Worm (Caenorhabditis elegans): ENCODE data around the gene srh-234.

srh-234 gene

DNA sequence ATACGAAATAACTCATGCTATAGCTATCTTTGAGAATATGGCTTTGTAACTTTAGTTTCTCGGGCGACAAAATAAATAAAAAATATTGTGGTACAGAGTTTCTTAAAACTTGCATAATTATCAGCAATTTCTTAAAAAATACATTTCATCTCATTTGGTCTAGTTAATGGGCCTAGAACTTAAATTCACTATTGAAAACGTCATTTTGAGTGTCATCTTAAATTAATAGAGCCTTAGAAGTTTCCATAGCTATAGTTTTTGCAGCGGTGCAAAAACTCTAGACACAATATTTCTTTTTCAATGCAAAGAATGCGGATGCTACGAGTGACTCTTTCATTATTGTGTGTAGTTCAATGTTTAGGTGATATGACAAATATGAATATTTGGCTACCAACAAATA, 39.6 kb downstream of the srh-234 start, which contains the start of gene clec-215:
TSS of gene clec-215 (plus strand) at position 301 of the 400 bp plus-strand sequence.
- TF ChIP-seq dao-5 (tag; optimal IDR thresholded peaks at IDR 0.05): no peak
- TF ChIP-seq W03F9.2 (tag; optimal IDR thresholded peaks at IDR 0.05): no peak

ce11 chrV:7609698-7610420, 41.8 kb downstream of the srh-234 start, which contains the start of the genes folt-3 and clec-214:
Gene folt-3, minus strand, starts transcription at chrV:7609748.
Gene clec-214, plus strand, starts transcription at chrV:7610370.
- TF ChIP-seq W03F9.2 (tag; optimal IDR thresholded peaks at IDR 0.05): no peak
- TF ChIP-seq dao-5 (tag; optimal IDR thresholded peaks at IDR 0.05): no peak

DNA sequence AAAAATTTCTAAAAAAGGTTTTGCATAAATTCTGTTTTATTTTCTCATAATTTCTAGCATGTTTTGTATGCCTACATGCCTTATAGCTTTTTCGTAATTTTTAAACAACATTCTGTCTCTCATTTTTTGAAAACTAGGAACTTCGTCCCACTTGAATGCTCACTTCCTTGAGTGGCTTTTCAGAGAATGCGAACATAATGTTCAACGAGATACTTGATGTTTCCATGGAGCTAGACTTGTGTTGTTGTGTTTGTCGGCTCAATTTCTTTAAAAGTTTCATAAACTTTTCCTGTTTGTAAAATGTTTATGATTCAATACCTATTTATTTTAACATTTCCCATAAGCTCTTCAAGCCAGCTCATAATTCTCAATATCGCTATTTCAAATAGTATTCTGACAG, 46.8 kb downstream of the srh-234 start, which contains the start of gene clec-213:
TSS of gene clec-213 (plus strand) at position 301 of the 400 bp plus-strand sequence.
- TF ChIP-seq W03F9.2 (tag; optimal IDR thresholded peaks at IDR 0.05): no peak
- no peak for TF ChIP-seq him-1 (tag; optimal IDR thresholded peaks at IDR 0.05)
- TF ChIP-seq dao-5 (tag; optimal IDR thresholded peaks at IDR 0.05): no peak

DNA sequence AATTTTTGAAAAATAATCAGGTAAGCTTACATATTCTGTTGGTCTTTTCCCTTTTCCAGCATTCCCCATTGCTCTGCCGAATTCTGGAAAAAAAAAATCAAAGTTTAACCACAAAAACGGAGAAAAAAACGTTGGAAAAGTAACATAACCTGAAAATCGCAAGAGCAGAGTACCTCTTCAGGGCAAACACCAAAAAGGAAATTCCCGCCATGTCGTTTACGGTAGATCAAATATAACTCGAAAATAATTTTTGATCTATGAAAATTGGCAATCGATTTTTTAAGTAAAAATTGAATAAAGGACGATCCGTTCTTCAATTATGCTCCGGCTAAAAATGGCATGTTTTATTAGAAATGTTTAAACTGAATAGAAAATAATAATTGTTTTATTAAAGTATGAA, 48.3 kb downstream of the srh-234 start, which contains the start of gene C50E3.11:
TSS of gene C50E3.11 (minus strand) at position 83 of the 400 bp plus-strand sequence.
- TF ChIP-seq W03F9.2 (tag; optimal IDR thresholded peaks at IDR 0.05): no peak
- TF ChIP-seq dao-5 (tag; optimal IDR thresholded peaks at IDR 0.05): no peak
- TF ChIP-seq him-1 (tag; optimal IDR thresholded peaks at IDR 0.05): no peak

DNA sequence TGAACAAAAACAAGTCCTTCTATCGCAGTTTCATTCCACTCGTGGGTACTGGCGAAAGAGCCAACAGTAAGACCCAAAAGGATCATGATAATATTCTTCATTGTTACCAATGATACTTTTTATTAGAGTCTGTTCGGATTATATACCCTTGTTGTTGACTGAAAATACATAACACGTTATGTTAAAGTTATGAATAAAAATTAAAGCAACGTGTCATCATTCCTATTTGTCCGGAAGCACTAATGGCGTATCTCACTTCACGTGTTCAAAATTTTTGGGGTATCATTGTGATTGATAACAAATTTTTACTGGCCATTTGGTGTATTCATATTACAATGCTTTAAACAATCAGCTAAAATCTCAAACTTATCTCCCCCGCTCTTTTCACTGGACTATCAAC, 50.2 kb downstream of the srh-234 start, which contains the start of gene scl-26:
TSS of gene scl-26 (minus strand) at position 101 of the 400 bp plus-strand sequence.
- no peak for TF ChIP-seq W03F9.2 (tag; optimal IDR thresholded peaks at IDR 0.05)
- TF ChIP-seq him-1 (tag; optimal IDR thresholded peaks at IDR 0.05): no peak
- TF ChIP-seq dao-5 (tag; optimal IDR thresholded peaks at IDR 0.05): no peak

All from whole organism, L4/young adult.